Worm (Caenorhabditis elegans): ENCODE data around the gene srw-31.

Gene srw-31

ce11 chrV:17486034-17486433, 20.4 kb upstream of the srw-31 start, which contains the start of gene scl-24:
Gene scl-24 (plus strand): TSS chrV:17486334.
- TF ChIP-seq snpc-4 (tag; optimal IDR thresholded peaks at IDR 0.05): no peak
- TF ChIP-seq zag-1 (tag; optimal IDR thresholded peaks at IDR 0.05): no peak
- no peak for TF ChIP-seq egl-27 (tag; optimal IDR thresholded peaks at IDR 0.05)
- no peak for TF ChIP-seq jun-1 (tag; optimal IDR thresholded peaks at IDR 0.05)

- TF ChIP-seq unc-39 (tag; optimal IDR thresholded peaks at IDR 0.05): no peak
- no peak for TF ChIP-seq elt-2 (tag; optimal IDR thresholded peaks at IDR 0.05)
- no peak for TF ChIP-seq tbx-2 (tag; optimal IDR thresholded peaks at IDR 0.05)
- TF ChIP-seq ztf-11 (tag; optimal IDR thresholded peaks at IDR 0.05): no peak
These were observed 12.7 kb upstream of the srw-31 start, which contains the start of gene fbxa-102 for ce11 chrV:17493732-17494131. Gene fbxa-102 (minus strand): TSS chrV:17493832.

- TF ChIP-seq hmg-11 (tag; optimal IDR thresholded peaks at IDR 0.05) (no peak), lin-15B (tag; optimal IDR thresholded peaks at IDR 0.05) (no peak), nhr-28 (tag; optimal IDR thresholded peaks at IDR 0.05) (no peak), nhr-237 (tag; optimal IDR thresholded peaks at IDR 0.05) (no peak), lsy-12 (tag; optimal IDR thresholded peaks at IDR 0.05) (no peak)
These were observed 10.3 kb upstream of the srw-31 start, which contains the start of gene srh-118 for ce11 chrV:17496071-17496470. Gene srh-118 (minus strand): TSS chrV:17496171.

ce11 chrV:17500055-17500454, 6.3 kb upstream of the srw-31 start:
- TF ChIP-seq egl-27 (tag; optimal IDR thresholded peaks at IDR 0.05) (no peak), pha-4 (tag; optimal IDR thresholded peaks at IDR 0.05) (no peak), ceh-16 (tag; optimal IDR thresholded peaks at IDR 0.05) (no peak)

- TF ChIP-seq nhr-43 (tag; optimal IDR thresholded peaks at IDR 0.05; ENCODE audit: poor library complexity, severe bottlenecking): no peak
- no peak for TF ChIP-seq fkh-2 (tag; optimal IDR thresholded peaks at IDR 0.05)
- TF ChIP-seq tbx-2 (tag; optimal IDR thresholded peaks at IDR 0.05): no peak
- TF ChIP-seq nhr-12 (tag; optimal IDR thresholded peaks at IDR 0.05): no peak
- no peak for TF ChIP-seq zag-1 (tag; optimal IDR thresholded peaks at IDR 0.05)
- TF ChIP-seq daf-12 (tag; optimal IDR thresholded peaks at IDR 0.05): no peak
- TF ChIP-seq jun-1 (tag; optimal IDR thresholded peaks at IDR 0.05): no peak
- TF ChIP-seq lin-15B (tag; optimal IDR thresholded peaks at IDR 0.05): no peak
- TF ChIP-seq aly-2 (tag; optimal IDR thresholded peaks at IDR 0.05): no peak
- TF ChIP-seq unc-62 (GFP tag; optimal IDR thresholded peaks at IDR 0.05): no peak
- no peak for TF ChIP-seq eor-1 (tag; optimal IDR thresholded peaks at IDR 0.05)
- TF ChIP-seq hmg-11 (tag; optimal IDR thresholded peaks at IDR 0.05): no peak
- TF ChIP-seq nhr-28 (tag; optimal IDR thresholded peaks at IDR 0.05): no peak
- TF ChIP-seq fkh-10 (GFP tag; optimal IDR thresholded peaks at IDR 0.05): no peak
- no peak for TF ChIP-seq pqm-1 (tag; optimal IDR thresholded peaks at IDR 0.05)
- no peak for TF ChIP-seq lin-39 (tag; optimal IDR thresholded peaks at IDR 0.05)
- no peak for TF ChIP-seq nhr-11 (tag; optimal IDR thresholded peaks at IDR 0.05)
These were observed 2.1 kb downstream of the srw-31 start, which contains the start of gene srw-32 for ce11 chrV:17508493-17508892. Gene srw-32 (plus strand): TSS chrV:17508793.

ce11 chrV:17512763-17513162, 6.4 kb downstream of the srw-31 start:
- TF ChIP-seq ztf-11 (tag; optimal IDR thresholded peaks at IDR 0.05): no peak
- TF ChIP-seq sea-2 (GFP tag; optimal IDR thresholded peaks at IDR 0.05): no peak
- TF ChIP-seq elt-3 (tag; optimal IDR thresholded peaks at IDR 0.05): no peak
- no peak for TF ChIP-seq lin-15B (tag; optimal IDR thresholded peaks at IDR 0.05)

- TF ChIP-seq elt-3 (tag; optimal IDR thresholded peaks at IDR 0.05): no peak
- TF ChIP-seq ztf-4 (tag; optimal IDR thresholded peaks at IDR 0.05): no peak
- no peak for TF ChIP-seq ceh-28 (tag; optimal IDR thresholded peaks at IDR 0.05)
- TF ChIP-seq nhr-12 (tag; optimal IDR thresholded peaks at IDR 0.05): no peak
- no peak for TF ChIP-seq elt-2 (tag; optimal IDR thresholded peaks at IDR 0.05)
- no peak for TF ChIP-seq tbx-2 (tag; optimal IDR thresholded peaks at IDR 0.05)
- no peak for TF ChIP-seq nhr-23 (tag; optimal IDR thresholded peaks at IDR 0.05)
- TF ChIP-seq nhr-28 (tag; optimal IDR thresholded peaks at IDR 0.05): no peak
- no peak for TF ChIP-seq aly-2 (tag; optimal IDR thresholded peaks at IDR 0.05)
- TF ChIP-seq ztf-11 (tag; optimal IDR thresholded peaks at IDR 0.05): no peak
- no peak for TF ChIP-seq pha-4 (tag; optimal IDR thresholded peaks at IDR 0.05)
- TF ChIP-seq R02D3.7 (tag; optimal IDR thresholded peaks at IDR 0.05): no peak
- no peak for TF ChIP-seq ceh-82 (tag; optimal IDR thresholded peaks at IDR 0.05)
- no peak for TF ChIP-seq nhr-11 (tag; optimal IDR thresholded peaks at IDR 0.05)
- no peak for TF ChIP-seq egl-5 (tag; optimal IDR thresholded peaks at IDR 0.05)
- no peak for TF ChIP-seq ceh-9 (tag; optimal IDR thresholded peaks at IDR 0.05)
- TF ChIP-seq lsy-12 (tag; optimal IDR thresholded peaks at IDR 0.05): no peak
- TF ChIP-seq sea-2 (GFP tag; optimal IDR thresholded peaks at IDR 0.05): no peak
- TF ChIP-seq elt-1 (tag; optimal IDR thresholded peaks at IDR 0.05): no peak
These were observed 7.4 kb downstream of the srw-31 start for ce11 chrV:17513831-17514230.

Measured in whole organism, L3 larva.